Worm (Caenorhabditis elegans) whole organism, L4/young adult: ENCODE measurements around the gene EEED8.13.

Experiments
- dao-5 ChIP-seq: sonication (generic microtip); optimal IDR thresholded peaks from 2 replicates; lab custom pipeline; 2016; ENCODE audit warnings: missing genotype, missing genetic modification characterization, moderate library complexity, missing compliant biosample characterization
- him-1 ChIP-seq: sonication (generic microtip); optimal IDR thresholded peaks from 2 replicates; lab custom pipeline; 2016; ENCODE audit warnings: missing genotype, missing genetic modification reagents, missing genetic modification characterization, missing compliant biosample characterization

DNA sequence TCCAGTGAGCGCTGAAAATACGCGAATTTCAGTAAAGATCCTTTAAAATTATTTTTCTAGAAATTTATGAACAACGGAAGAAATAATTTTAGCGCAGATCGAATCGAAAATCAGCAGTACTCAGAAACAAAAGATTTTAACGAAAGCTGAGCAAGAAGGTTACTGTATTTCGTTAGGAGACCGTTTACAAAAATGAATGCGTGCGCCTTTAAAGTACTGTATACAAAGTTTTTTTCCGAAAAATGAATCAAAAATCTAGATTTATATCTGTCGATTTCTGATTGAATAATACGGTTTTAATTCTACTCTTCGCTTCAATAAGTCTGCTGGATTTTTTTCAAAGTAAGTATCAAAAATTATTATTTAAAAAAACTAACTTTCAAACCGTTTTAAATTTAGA lies 1.7 kb upstream of the EEED8.13 start, which contains the start of the genes EEED8.14 and EEED8.3:
- TF ChIP-seq him-1 (tag; lab: Kevin White, UChicago): no peak
- no peak for TF ChIP-seq dao-5 (tag; lab: Kevin White, UChicago)
